Fruit fly (Drosophila melanogaster): ENCODE measurements around the gene Atg14.

Gene Atg14

dm6 chr3R:29124128-29124527, 7.9 kb downstream of the Atg14 start (continued):
- TF ChIP-seq lz (GFP tag; optimal IDR thresholded peaks at IDR 0.05) (peak; percentile 89), topi (GFP tag; optimal IDR thresholded peaks at IDR 0.05) (peak; percentile 88), CG6854 (GFP tag; optimal IDR thresholded peaks at IDR 0.05) (no peak), Sox15 (GFP tag; optimal IDR thresholded peaks at IDR 0.05) (peak; percentile 81), net (GFP tag; optimal IDR thresholded peaks at IDR 0.05) (peak; percentile 42), Eip75B (GFP tag; optimal IDR thresholded peaks at IDR 0.05) (peak; percentile 89), CG11762 (GFP tag; optimal IDR thresholded peaks at IDR 0.05; ENCODE audit: insufficient read depth) (peak; percentile 52), Sox102F (GFP tag; optimal IDR thresholded peaks at IDR 0.05) (peak; percentile 86), CG11902 (GFP tag; optimal IDR thresholded peaks at IDR 0.05) (peak; percentile 81), dsx (GFP tag; optimal IDR thresholded peaks at IDR 0.05; ENCODE audit: poor library complexity, severe bottlenecking) (peak; percentile 67), CG8319 (GFP tag; optimal IDR thresholded peaks at IDR 0.05) (peak; percentile 78), eg (GFP tag; IDR thresholded peaks at IDR 0.05) (peak; percentile 80), CG8119 (GFP tag; IDR thresholded peaks at IDR 0.05) (peak; percentile 69), CG32006 (GFP tag; optimal IDR thresholded peaks at IDR 0.05) (no peak), CG4318 (GFP tag; optimal IDR thresholded peaks at IDR 0.05) (no peak)

dm6 chr3R:29130902-29131621, 14.9 kb downstream of the Atg14 start, which contains the start of the genes dgt6 and Vha100-1:
TSS of gene dgt6 (minus strand) at chr3R:29130972.
TSS of gene Vha100-1 (plus strand) at chr3R:29131193.
- TF ChIP-seq Sox14 (GFP tag; optimal IDR thresholded peaks at IDR 0.05), result peak; percentile 55
- TF ChIP-seq CG6792 (GFP tag; optimal IDR thresholded peaks at IDR 0.05), result no peak
- TF ChIP-seq eg (GFP tag; IDR thresholded peaks at IDR 0.05), result no peak
- TF ChIP-seq CG3032 (tag; optimal IDR thresholded peaks at IDR 0.05), result peak; percentile 48
- peak; percentile 20 for TF ChIP-seq esn (GFP tag; optimal IDR thresholded peaks at IDR 0.05)
- TF ChIP-seq cyc (GFP tag; optimal IDR thresholded peaks at IDR 0.05), result peak; percentile 39
- TF ChIP-seq Ets21C (GFP tag; optimal IDR thresholded peaks at IDR 0.05), result no peak
- no peak for TF ChIP-seq lz (GFP tag; optimal IDR thresholded peaks at IDR 0.05)

- TF ChIP-seq OdsH (GFP tag; optimal IDR thresholded peaks at IDR 0.05) (no peak), fkh (GFP tag; optimal IDR thresholded peaks at IDR 0.05) (peak; percentile 82)
These were observed 22.2 kb downstream of the Atg14 start, which contains the start of the genes Alg13 and superdeath for dm6 chr3R:29138407-29138806. TSS of gene Alg13 (minus strand) at chr3R:29138573. TSS of gene superdeath (plus strand) at chr3R:29138662.

dm6 chr3R:29138961-29139527, 22.9 kb downstream of the Atg14 start:
- TF ChIP-seq CG11294 (GFP tag; IDR thresholded peaks at IDR 0.05) (peak; percentile 28; the same call in 1 of the 2 replicates), OdsH (GFP tag; optimal IDR thresholded peaks at IDR 0.05) (no peak)

- TF ChIP-seq CG10669 (GFP tag; optimal IDR thresholded peaks at IDR 0.05), result peak; percentile 68
- no peak for TF ChIP-seq salr (GFP tag; optimal IDR thresholded peaks at IDR 0.05)
- TF ChIP-seq svp (GFP tag), result peak; percentile 92
- TF ChIP-seq achi (GFP tag; optimal IDR thresholded peaks at IDR 0.05), result peak; percentile 8
- peak; percentile 5 for TF ChIP-seq dsx (GFP tag; optimal IDR thresholded peaks at IDR 0.05; ENCODE audit: poor library complexity, severe bottlenecking)
- peak; percentile 29 for TF ChIP-seq CG9139 (GFP tag; optimal IDR thresholded peaks at IDR 0.05)
- peak; percentile 14 for TF ChIP-seq CG7368 (GFP tag; optimal IDR thresholded peaks at IDR 0.05)
- TF ChIP-seq Blimp-1 (GFP tag; optimal IDR thresholded peaks at IDR 0.05), result no peak
- TF ChIP-seq Sox14 (GFP tag; optimal IDR thresholded peaks at IDR 0.05), result no peak
- peak; percentile 53 for TF ChIP-seq Eip78C (GFP tag)
- no peak for TF ChIP-seq CG6792 (GFP tag; optimal IDR thresholded peaks at IDR 0.05)
- TF ChIP-seq ss (GFP tag; optimal IDR thresholded peaks at IDR 0.05), result peak in 1 of 2 experiments; percentile 20
- peak; percentile 36 for TF ChIP-seq Ets96B (tag; optimal IDR thresholded peaks at IDR 0.05)
- TF ChIP-seq CG6808 (GFP tag; optimal IDR thresholded peaks at IDR 0.05), result peak; percentile 29
- TF ChIP-seq fd85E (GFP tag; optimal IDR thresholded peaks at IDR 0.05), result no peak
- no peak for TF ChIP-seq Hr4 (GFP tag; optimal IDR thresholded peaks at IDR 0.05)
- TF ChIP-seq CG11902 (GFP tag; optimal IDR thresholded peaks at IDR 0.05), result no peak
- TF ChIP-seq CG3919 (GFP tag; optimal IDR thresholded peaks at IDR 0.05), result peak; percentile 29
- TF ChIP-seq fkh (GFP tag; optimal IDR thresholded peaks at IDR 0.05), result peak; percentile 32
- TF ChIP-seq CG6163 (GFP tag; IDR thresholded peaks at IDR 0.05), result peak; percentile 37; the same call in 1 of the 3 replicates
These were observed 23.9 kb downstream of the Atg14 start for dm6 chr3R:29139767-29140755.

Measured in whole organism, prepupa.